Fruit fly (Drosophila melanogaster) whole organism, adult: ENCODE data around the gene EndoU.

Experiments used
- CG11617 ChIP-seq: fragments of 200-800 bp; sonication (Bioruptor generic); optimal IDR thresholded peaks from 2 replicates; lab custom pipeline; 2017; ENCODE audit warnings: mild to moderate bottlenecking, missing biosample characterization, missing genetic modification reagents, missing genetic modification characterization
- CG12768 ChIP-seq: fragments of 200-800 bp; sonication (Bioruptor generic); optimal IDR thresholded peaks from 2 replicates; lab custom pipeline; 2017; ENCODE audit warnings: missing biosample characterization, missing genetic modification characterization, mild to moderate bottlenecking, moderate library complexity, missing genetic modification reagents
- CG14711 ChIP-seq: fragments of 200-800 bp; sonication (Bioruptor generic); optimal IDR thresholded peaks from 2 replicates; lab custom pipeline; 2018; ENCODE audit warnings: missing biosample characterization, mild to moderate bottlenecking, missing genetic modification characterization, moderate library complexity
- CG1620 ChIP-seq: fragments of 200-800 bp; sonication (Bioruptor generic); optimal IDR thresholded peaks from 2 replicates; lab custom pipeline; 2016; ENCODE audit warnings: missing biosample characterization, missing genetic modification characterization
- CG33017 ChIP-seq: fragments of 200-800 bp; sonication (Bioruptor generic); optimal IDR thresholded peaks from 2 replicates; lab custom pipeline; 2018; ENCODE audit warnings: missing biosample characterization, mild to moderate bottlenecking, missing genetic modification characterization, moderate library complexity
- bab1 ChIP-seq: fragments of 200-800 bp; sonication (Bioruptor generic); optimal IDR thresholded peaks from 3 replicates; lab custom pipeline; 2019; ENCODE audit warnings: missing biosample characterization, mild to moderate bottlenecking, missing genetic modification characterization, moderate library complexity
- cic ChIP-seq: fragments of 200-800 bp; sonication (Bioruptor generic); optimal IDR thresholded peaks from 2 replicates; lab custom pipeline; 2017; ENCODE audit warnings: missing biosample characterization, mild to moderate bottlenecking, missing genetic modification characterization, moderate library complexity
- cnc ChIP-seq, 2 experiments: fragments of >200 bp; optimal IDR thresholded peaks; 2 replicates each; lab custom pipeline; 2017
- kay ChIP-seq: fragments of 200-800 bp; sonication (Bioruptor generic); peaks from one replicate; lab custom pipeline; 2016; ENCODE audit warnings: missing biosample characterization, missing genetic modification characterization, borderline replicate concordance
- ovo ChIP-seq: fragments of 200-800 bp; sonication (Bioruptor generic); optimal IDR thresholded peaks from 2 replicates; lab custom pipeline; 2016; ENCODE audit warnings: missing biosample characterization, missing genetic modification characterization
- toe ChIP-seq: fragments of 200-800 bp; sonication (Bioruptor generic); optimal IDR thresholded peaks from 2 replicates; lab custom pipeline; 2016; ENCODE audit warnings: missing biosample characterization, missing genetic modification characterization

DNA sequence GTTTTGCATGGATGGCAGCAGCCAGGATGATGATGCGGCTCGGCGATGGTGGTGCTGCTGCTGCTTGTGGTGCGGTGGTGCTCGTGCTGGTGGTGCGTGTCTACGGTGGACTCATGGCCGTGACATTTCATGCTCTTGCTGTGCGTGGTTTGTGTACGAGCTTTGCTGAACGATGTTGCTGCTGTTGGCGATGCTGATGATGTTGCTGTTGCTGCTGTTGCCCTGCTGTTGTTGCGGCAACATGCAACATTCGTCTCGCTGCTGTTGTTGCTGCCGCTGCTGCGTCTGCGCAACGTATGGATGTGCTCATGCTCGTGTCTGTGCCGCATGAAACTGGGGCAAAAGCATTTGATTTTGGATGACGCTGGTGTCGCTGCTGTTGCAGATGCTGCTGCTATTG lies 5.0 kb downstream of the EndoU start:
- TF ChIP-seq toe: no peak
- no peak for TF ChIP-seq cnc (optimal IDR thresholded peaks at IDR 0.05; lab: Kevin White, UChicago)
- TF ChIP-seq ovo: no peak
- no peak for TF ChIP-seq CG11617 (GFP tag; lab: Kevin White, UChicago)
- TF ChIP-seq kay: no peak
- TF ChIP-seq cic (GFP tag; lab: Kevin White, UChicago): no peak
- TF ChIP-seq bab1 (GFP tag; lab: Kevin White, UChicago): no peak
- TF ChIP-seq CG33017: no peak
- TF ChIP-seq CG14711 (tag; lab: Kevin White, UChicago): no peak
- TF ChIP-seq CG12768 (GFP tag; lab: Kevin White, UChicago): no peak
- TF ChIP-seq CG1620 (GFP tag; lab: Kevin White, UChicago): no peak
